Fruit fly (Drosophila melanogaster): Measurements from ENCODE around the gene CG7857.

The CG7857 gene

dm6 chr3L:15508233-15508632 is 3.5 kb upstream of the CG7857 start, which contains the start of gene CG7841 (continued):
- TF ChIP-seq CG2202 (tag; optimal IDR thresholded peaks at IDR 0.05): peak; percentile 99
- TF ChIP-seq seq (GFP tag; IDR thresholded peaks at IDR 0.05): peak; percentile 97
- TF ChIP-seq CG11504 (tag; optimal IDR thresholded peaks at IDR 0.05): peak; percentile 97
- TF ChIP-seq CG1529 (GFP tag; optimal IDR thresholded peaks at IDR 0.05): peak; percentile 96

- TF ChIP-seq Opbp (GFP tag; IDR thresholded peaks at IDR 0.05; ENCODE audit: partially characterized antibody) (0 out of 3 replicates have a peak, but pooled peaks have one; percentile 10), grau (tag; optimal IDR thresholded peaks at IDR 0.05) (no peak), CG6689 (GFP tag; IDR thresholded peaks at IDR 0.05) (no peak), Mad (GFP tag; optimal IDR thresholded peaks at IDR 0.05) (no peak), Asciz (GFP tag; optimal IDR thresholded peaks at IDR 0.05) (no peak), sens (GFP tag) (peak; percentile 62), Hr51 (GFP tag; optimal IDR thresholded peaks at IDR 0.05) (no peak), Dad (GFP tag; optimal IDR thresholded peaks at IDR 0.05) (no peak), tna (GFP tag; IDR thresholded peaks at IDR 0.05; ENCODE audit: partially characterized antibody) (no peak), Pdp1 (GFP tag; optimal IDR thresholded peaks at IDR 0.05) (peak in 1 of 2 experiments; percentile 90), CG15269 (tag; optimal IDR thresholded peaks at IDR 0.05) (no peak), CG3163 (GFP tag; optimal IDR thresholded peaks at IDR 0.05) (peak; percentile 11), CG17361 (GFP tag; IDR thresholded peaks at IDR 0.05) (no peak), dm (GFP tag; optimal IDR thresholded peaks at IDR 0.05) (peak; percentile 33), CG17802 (tag; optimal IDR thresholded peaks at IDR 0.05) (peak; percentile 90), CG12104 (GFP tag; optimal IDR thresholded peaks at IDR 0.05) (no peak), Hr78 (GFP tag; optimal IDR thresholded peaks at IDR 0.05) (peak in 1 of 2 experiments; percentile 81), Sox102F (GFP tag; optimal IDR thresholded peaks at IDR 0.05) (no peak), dimm (GFP tag; IDR thresholded peaks at IDR 0.05) (no peak), pros (GFP tag; optimal IDR thresholded peaks at IDR 0.05) (peak; percentile 2), CG2199 (GFP tag; IDR thresholded peaks at IDR 0.05) (0 out of 3 replicates have a peak, but pooled peaks have one; percentile 35), bbx (GFP tag; IDR thresholded peaks at IDR 0.05; ENCODE audit: partially characterized antibody) (peak; percentile 15; the same call in 1 of the 2 replicates), Trl (optimal IDR thresholded peaks at IDR 0.05) (peak; percentile 95 to 97), Trl (GFP tag; optimal IDR thresholded peaks at IDR 0.05) (no peak), CG14441 (GFP tag; IDR thresholded peaks at IDR 0.05) (peak; percentile 9; the same call in 1 of the 2 replicates), chinmo (GFP tag; IDR thresholded peaks at IDR 0.05; ENCODE audit: partially characterized antibody) (0 out of 4 replicates have a peak, but pooled peaks have one; percentile 29), CG9437 (GFP tag; optimal IDR thresholded peaks at IDR 0.05) (peak; percentile 19), NfI (GFP tag; optimal IDR thresholded peaks at IDR 0.05) (no peak), Doc3 (GFP tag; IDR thresholded peaks at IDR 0.05; ENCODE audit: partially characterized antibody) (0 out of 3 replicates have a peak, but pooled peaks have one; percentile 11), knrl (GFP tag; IDR thresholded peaks at IDR 0.05; ENCODE audit: partially characterized antibody) (no peak), CG4707 (GFP tag; optimal IDR thresholded peaks at IDR 0.05) (peak; percentile 47), CG31224 (GFP tag; IDR thresholded peaks at IDR 0.05) (no peak), CG10654 (GFP tag; optimal IDR thresholded peaks at IDR 0.05) (no peak), Hand (GFP tag; optimal IDR thresholded peaks at IDR 0.05) (no peak), CHES-1-like (GFP tag; optimal IDR thresholded peaks at IDR 0.05) (no peak), ttk (GFP tag; IDR thresholded peaks at IDR 0.05) (no peak), HHEX (GFP tag; optimal IDR thresholded peaks at IDR 0.05) (no peak), cwo (GFP tag; optimal IDR thresholded peaks at IDR 0.05) (peak; percentile 15), chm (GFP tag; IDR thresholded peaks at IDR 0.05) (0 out of 2 replicates have a peak, but pooled peaks have one; percentile 21), CG2202 (tag; optimal IDR thresholded peaks at IDR 0.05) (no peak), Xrp1 (GFP tag; IDR thresholded peaks at IDR 0.05) (0 out of 2 replicates have a peak, but pooled peaks have one; percentile 4), cad (GFP tag; optimal IDR thresholded peaks at IDR 0.05) (peak; percentile 2), CG5245 (GFP tag; optimal IDR thresholded peaks at IDR 0.05) (no peak)
Measured at dm6 chr3L:15507148-15507896, 2.6 kb upstream of the CG7857 start.
